Worm (Caenorhabditis elegans) whole organism, L4/young adult: ENCODE data around the gene F52E1.14.

Experiments used
- W03F9.2 ChIP-seq: fragments of 150-350 bp; optimal IDR thresholded peaks from 2 replicates; lab custom pipeline; 2014; ENCODE audit warnings: missing biosample characterization, missing genetic modification characterization
- dao-5 ChIP-seq: sonication (generic microtip); optimal IDR thresholded peaks from 2 replicates; lab custom pipeline; 2016; ENCODE audit warnings: missing genotype, missing genetic modification characterization, moderate library complexity, missing compliant biosample characterization
- him-1 ChIP-seq: sonication (generic microtip); optimal IDR thresholded peaks from 2 replicates; lab custom pipeline; 2016; ENCODE audit warnings: missing genotype, missing genetic modification reagents, missing genetic modification characterization, missing compliant biosample characterization

DNA sequence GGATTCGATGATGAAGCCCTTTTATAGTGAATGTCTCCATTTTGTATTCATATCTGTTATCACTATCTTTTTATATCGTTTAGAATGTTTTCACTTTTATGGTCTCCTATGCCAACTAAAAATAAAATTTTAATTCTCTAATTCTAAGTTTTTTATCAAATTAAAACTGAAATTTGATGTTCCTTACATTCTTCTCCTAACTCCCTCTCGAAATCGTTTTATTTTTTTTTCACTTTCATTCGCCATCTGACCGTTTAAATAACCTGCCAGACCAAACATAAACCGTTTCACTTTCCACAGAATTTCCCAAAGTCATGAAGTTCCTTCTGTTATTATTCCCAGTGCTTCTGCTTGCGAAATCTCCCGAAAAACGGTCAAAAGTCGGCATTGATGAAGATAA, 4.5 kb upstream of the F52E1.14 start, which contains the start of gene F52E1.5:
- TF ChIP-seq him-1 (tag; lab: Kevin White, UChicago) (no peak), dao-5 (tag; lab: Kevin White, UChicago) (no peak), W03F9.2 (tag; lab: Kevin White, UChicago) (no peak)
